Fruit fly (Drosophila melanogaster) whole organism, embryonic: ENCODE measurements around the gene osk.

Source experiments
- Bdp1 ChIP-seq: fragments of 200-800 bp; sonication (Bioruptor generic); optimal IDR thresholded peaks from 3 replicates; lab custom pipeline; 2016; ENCODE audit warnings: missing biosample characterization, missing genetic modification characterization
- Bgb ChIP-seq: fragments of 200-800 bp; sonication (Bioruptor generic); IDR thresholded peaks from 2 replicates; pipeline ENCODE4 v1.3.6; 2022; ENCODE audit warnings: missing biosample characterization, missing genetic modification characterization; ENCODE audit not compliant: partially characterized antibody
- Blimp-1 ChIP-seq: fragments of 200-800 bp; sonication (Bioruptor generic); optimal IDR thresholded peaks from 3 replicates; lab custom pipeline; 2018; ENCODE audit warnings: missing biosample characterization, missing genetic modification characterization, mild to moderate bottlenecking, moderate library complexity, missing genetic modification reagents
- C15 ChIP-seq: fragments of 200-800 bp; sonication (Bioruptor generic); IDR thresholded peaks from 3 replicates; pipeline ENCODE4 v1.3.6; 2022; ENCODE audit warnings: missing biosample characterization, missing genetic modification characterization
- CG10565 ChIP-seq: fragments of 200-800 bp; sonication (Bioruptor generic); optimal IDR thresholded peaks from 3 replicates; lab custom pipeline; 2016; ENCODE audit warnings: missing biosample characterization, mild to moderate bottlenecking, missing genetic modification characterization
- CG11085 ChIP-seq: fragments of 200-800 bp; sonication (Bioruptor generic); IDR thresholded peaks from 2 replicates; pipeline ENCODE4 v1.3.6; 2022; ENCODE audit warnings: missing biosample characterization, missing genetic modification characterization
- CG11398 ChIP-seq: fragments of 200-800 bp; sonication (Bioruptor generic); optimal IDR thresholded peaks from 2 replicates; lab custom pipeline; 2016; ENCODE audit warnings: missing biosample characterization, missing genetic modification characterization
- CG12744 ChIP-seq: fragments of 200-800 bp; sonication (Bioruptor generic); optimal IDR thresholded peaks from 2 replicates; lab custom pipeline; 2016; ENCODE audit warnings: missing biosample characterization, missing genetic modification characterization
- CG15011 ChIP-seq: fragments of 200-800 bp; sonication (Bioruptor generic); optimal IDR thresholded peaks from 3 replicates; lab custom pipeline; 2018; ENCODE audit warnings: missing biosample characterization, mild to moderate bottlenecking, missing genetic modification characterization
- CG15269 ChIP-seq: fragments of 200-800 bp; sonication (Bioruptor generic); optimal IDR thresholded peaks from 2 replicates; lab custom pipeline; 2018; ENCODE audit warnings: missing biosample characterization, mild to moderate bottlenecking, missing genetic modification characterization, moderate library complexity
- CG17802 ChIP-seq: fragments of 200-800 bp; sonication (Bioruptor generic); optimal IDR thresholded peaks from 2 replicates; lab custom pipeline; 2018; ENCODE audit warnings: missing biosample characterization, mild to moderate bottlenecking, missing genetic modification characterization, moderate library complexity
- CG17912 ChIP-seq: fragments of 200-800 bp; sonication (Bioruptor generic); optimal IDR thresholded peaks from 2 replicates; lab custom pipeline; 2018; ENCODE audit warnings: missing biosample characterization, mild to moderate bottlenecking, missing genetic modification characterization
- CG1832 ChIP-seq: fragments of 200-800 bp; sonication (Bioruptor generic); optimal IDR thresholded peaks from 2 replicates; lab custom pipeline; 2017; ENCODE audit warnings: missing biosample characterization, mild to moderate bottlenecking, missing genetic modification characterization, inconsistent platforms
- CG18476 ChIP-seq: fragments of 200-800 bp; sonication (Bioruptor generic); optimal IDR thresholded peaks from 2 replicates; lab custom pipeline; 2016; ENCODE audit warnings: missing biosample characterization, mild to moderate bottlenecking, missing genetic modification characterization
- CG18764 ChIP-seq: fragments of 200-800 bp; sonication (Bioruptor generic); optimal IDR thresholded peaks from 3 replicates; lab custom pipeline; 2016; ENCODE audit warnings: missing biosample characterization, missing genetic modification characterization
- CG2712 ChIP-seq: fragments of 200-800 bp; optimal IDR thresholded peaks from 3 replicates; lab custom pipeline; 2019; ENCODE audit warnings: missing biosample characterization, mild to moderate bottlenecking, missing genetic modification characterization, moderate library complexity
- CG30403 ChIP-seq: fragments of 200-800 bp; sonication (Bioruptor generic); optimal IDR thresholded peaks from 3 replicates; lab custom pipeline; 2016; ENCODE audit warnings: missing biosample characterization, missing genetic modification characterization
- CG3163 ChIP-seq: fragments of 200-800 bp; sonication (Bioruptor generic); optimal IDR thresholded peaks from 3 replicates; lab custom pipeline; 2016; ENCODE audit warnings: missing biosample characterization, missing genetic modification characterization
- CG4328 ChIP-seq: fragments of 200-800 bp; sonication (Bioruptor generic); optimal IDR thresholded peaks from 3 replicates; lab custom pipeline; 2017; ENCODE audit warnings: missing biosample characterization, missing genetic modification reagents, missing genetic modification characterization
- CG4730 ChIP-seq: fragments of 200-800 bp; sonication (Bioruptor generic); IDR thresholded peaks from 2 replicates; pipeline ENCODE4 v1.3.6; 2022; ENCODE audit warnings: missing biosample characterization, missing genetic modification characterization
- CG7556 ChIP-seq: fragments of 200-800 bp; sonication (Bioruptor generic); optimal IDR thresholded peaks from 2 replicates; lab custom pipeline; 2017; ENCODE audit warnings: missing biosample characterization, mild to moderate bottlenecking, missing genetic modification characterization
- CG8359 ChIP-seq: fragments of 200-800 bp; sonication (Bioruptor generic); optimal IDR thresholded peaks from 2 replicates; lab custom pipeline; 2017; ENCODE audit warnings: missing biosample characterization, mild to moderate bottlenecking, missing genetic modification characterization, borderline replicate concordance
- Camta ChIP-seq: fragments of 200-800 bp; sonication (Bioruptor generic); optimal IDR thresholded peaks from 2 replicates; lab custom pipeline; 2016; ENCODE audit warnings: missing biosample characterization, missing genetic modification characterization
- Chrac-16 ChIP-seq: fragments of 200-800 bp; sonication (Bioruptor generic); optimal IDR thresholded peaks from 3 replicates; lab custom pipeline; 2016; ENCODE audit warnings: missing biosample characterization, missing genetic modification characterization
- Dip2 ChIP-seq: fragments of 200-800 bp; sonication (Bioruptor generic); IDR thresholded peaks from 2 replicates; pipeline ENCODE4 v1.3.6; 2022; ENCODE audit warnings: missing biosample characterization, missing genetic modification characterization
- Drgx ChIP-seq: fragments of 200-800 bp; sonication (Bioruptor generic); IDR thresholded peaks from 2 replicates; pipeline ENCODE4 v1.3.6; 2022; ENCODE audit warnings: missing biosample characterization, missing genetic modification characterization
- Ets97D ChIP-seq: fragments of 200-800 bp; sonication (Bioruptor generic); optimal IDR thresholded peaks from 3 replicates; lab custom pipeline; 2016; ENCODE audit warnings: missing biosample characterization, missing genetic modification characterization
- Gug ChIP-seq: fragments of 200-800 bp; sonication (Bioruptor generic); IDR thresholded peaks from 4 replicates; pipeline ENCODE4 v1.3.6; 2022; ENCODE audit warnings: missing biosample characterization, missing genetic modification characterization
- Jarid2 ChIP-seq: fragments of 200-800 bp; sonication (Bioruptor generic); optimal IDR thresholded peaks from 3 replicates; lab custom pipeline; 2017; ENCODE audit warnings: mild to moderate bottlenecking, missing biosample characterization, missing genetic modification reagents, missing genetic modification characterization
- Lhr ChIP-seq: fragments of 200-800 bp; sonication (Bioruptor generic); optimal IDR thresholded peaks from 3 replicates; lab custom pipeline; 2017; ENCODE audit warnings: mild to moderate bottlenecking, missing biosample characterization, missing genetic modification reagents, missing genetic modification characterization
- Lim3 ChIP-seq: fragments of 200-800 bp; sonication (Bioruptor generic); IDR thresholded peaks from 2 replicates; pipeline ENCODE4 v1.3.6; 2022; ENCODE audit warnings: missing biosample characterization, missing genetic modification characterization
- Med ChIP-seq: fragments of 200-800 bp; sonication (Bioruptor generic); peaks from one replicate; lab custom pipeline; 2016; ENCODE audit warnings: missing biosample characterization, missing genetic modification characterization, mild to moderate bottlenecking, inconsistent platforms, moderate library complexity
- Nf-YA ChIP-seq: fragments of 200-800 bp; sonication (Bioruptor generic); IDR thresholded peaks from 2 replicates; pipeline ENCODE4 v1.3.6; 2022; ENCODE audit warnings: missing biosample characterization, missing genetic modification characterization
- Xrp1 ChIP-seq: fragments of 200-800 bp; sonication (Bioruptor generic); IDR thresholded peaks from 2 replicates; pipeline ENCODE4 v1.3.6; 2022; ENCODE audit warnings: missing biosample characterization, missing genetic modification characterization
- ab ChIP-seq: fragments of 200-800 bp; sonication (Bioruptor generic); optimal IDR thresholded peaks from 2 replicates; lab custom pipeline; 2016; ENCODE audit warnings: missing biosample characterization, missing genetic modification characterization
- abd-A ChIP-seq: fragments of 200-800 bp; sonication (Bioruptor generic); optimal IDR thresholded peaks from 3 replicates; lab custom pipeline; 2019; ENCODE audit warnings: missing biosample characterization, mild to moderate bottlenecking, missing genetic modification characterization, moderate library complexity
- ara ChIP-seq: fragments of 200-800 bp; sonication (Bioruptor generic); IDR thresholded peaks from 2 replicates; pipeline ENCODE4 v1.3.6; 2022; ENCODE audit warnings: missing biosample characterization, missing genetic modification characterization
- ase ChIP-seq: fragments of 200-800 bp; sonication (Bioruptor generic); IDR thresholded peaks from 3 replicates; pipeline ENCODE4 v1.3.6; 2022; ENCODE audit warnings: missing biosample characterization, missing genetic modification characterization
- ci ChIP-seq: fragments of 200-800 bp; sonication (Bioruptor generic); IDR thresholded peaks from 3 replicates; pipeline ENCODE4 v1.3.6; 2022; ENCODE audit warnings: missing biosample characterization, missing genetic modification characterization
- dati ChIP-seq: fragments of 200-800 bp; sonication (Bioruptor generic); IDR thresholded peaks from 2 replicates; pipeline ENCODE4 v1.3.6; 2022; ENCODE audit warnings: missing biosample characterization, missing genetic modification characterization
- gce ChIP-seq: fragments of 200-800 bp; sonication (Bioruptor generic); IDR thresholded peaks from 3 replicates; pipeline ENCODE4 v1.3.6; 2022; ENCODE audit warnings: missing biosample characterization, missing genetic modification characterization
- gsb-n ChIP-seq: fragments of 200-800 bp; sonication (Bioruptor generic); optimal IDR thresholded peaks from 3 replicates; lab custom pipeline; 2018; ENCODE audit warnings: missing biosample characterization, mild to moderate bottlenecking, missing genetic modification characterization
- lab ChIP-seq: fragments of 200-800 bp; sonication (Bioruptor generic); optimal IDR thresholded peaks from 3 replicates; lab custom pipeline; 2017; ENCODE audit warnings: missing biosample characterization, missing genetic modification characterization, mild to moderate bottlenecking, moderate library complexity, missing genetic modification reagents
- lilli ChIP-seq: fragments of 200-800 bp; sonication (Bioruptor generic); optimal IDR thresholded peaks from 3 replicates; lab custom pipeline; 2016; ENCODE audit warnings: missing biosample characterization, missing genetic modification characterization
- stc ChIP-seq: fragments of 200-800 bp; sonication (Bioruptor generic); IDR thresholded peaks from 2 replicates; pipeline ENCODE4 v1.3.6; 2022; ENCODE audit warnings: missing biosample characterization, missing genetic modification characterization
- sug ChIP-seq: fragments of 200-800 bp; optimal IDR thresholded peaks from 2 replicates; lab custom pipeline; 2019; ENCODE audit warnings: missing biosample characterization, mild to moderate bottlenecking, missing genetic modification characterization, moderate library complexity
- trem ChIP-seq: fragments of 200-800 bp; optimal IDR thresholded peaks from 3 replicates; lab custom pipeline; 2019; ENCODE audit warnings: missing biosample characterization, mild to moderate bottlenecking, missing genetic modification characterization, moderate library complexity
- usp ChIP-seq: fragments of >200 bp; optimal IDR thresholded peaks from 2 replicates; lab custom pipeline; 2017; ENCODE audit warnings: missing biosample characterization, missing genetic modification characterization
- z ChIP-seq: fragments of 200-800 bp; sonication (Bioruptor generic); IDR thresholded peaks from 3 replicates; pipeline ENCODE4 v1.3.6; 2022; ENCODE audit warnings: missing biosample characterization, missing genetic modification characterization
- zf30C ChIP-seq: fragments of 200-800 bp; sonication (Bioruptor generic); optimal IDR thresholded peaks from 3 replicates; lab custom pipeline; 2018; ENCODE audit warnings: missing biosample characterization, mild to moderate bottlenecking, missing genetic modification characterization
- zfh1 ChIP-seq: fragments of 200-800 bp; sonication (Bioruptor generic); IDR thresholded peaks from 3 replicates; pipeline ENCODE4 v1.3.6; 2022; ENCODE audit warnings: missing biosample characterization, missing genetic modification characterization

Gene osk

DNA sequence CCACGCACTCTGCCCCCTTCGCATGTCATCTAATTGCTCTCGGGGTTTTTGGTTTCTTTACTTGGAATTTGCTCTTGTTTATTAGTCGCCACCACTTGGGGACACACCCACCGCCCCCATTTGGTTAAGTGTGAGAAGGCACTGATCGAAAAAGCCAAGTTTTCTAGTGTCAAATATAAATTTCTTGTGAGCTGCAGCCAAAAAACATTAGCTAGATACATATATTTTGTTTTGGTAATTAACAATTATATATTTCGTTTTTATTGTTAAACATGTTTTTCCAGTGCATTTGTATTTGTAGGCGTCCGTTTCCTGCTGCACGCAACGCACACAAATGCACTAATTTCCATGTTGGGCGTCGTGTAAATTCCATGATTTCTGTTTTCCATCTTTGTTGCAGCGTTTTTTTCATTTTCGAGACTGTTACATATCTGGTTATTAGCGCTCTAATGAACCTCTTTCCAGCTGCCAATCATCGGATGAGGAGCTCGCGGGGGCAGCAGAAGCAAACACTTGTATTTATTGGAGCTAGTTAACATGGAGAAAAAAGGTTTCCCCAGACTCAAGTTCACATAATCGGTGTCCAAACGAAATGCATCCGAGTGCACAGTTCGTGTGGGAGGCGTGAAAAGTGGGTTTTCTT, 14.7 kb upstream of the osk start (continued):
- TF ChIP-seq ab (GFP tag; lab: Kevin White, UChicago) (no peak), Xrp1 (GFP tag; lab: Robert Waterston, UW) (peak; percentile 78), usp (no peak), CG17802 (tag; lab: Kevin White, UChicago) (no peak), Ets97D (GFP tag; lab: Kevin White, UChicago) (peak; percentile 27), ase (GFP tag; lab: Robert Waterston, UW) (peak; percentile 39; the same call in 1 of the 3 replicates), ara (peak; percentile 76), CG18476 (GFP tag; lab: Kevin White, UChicago) (no peak), gsb-n (tag; lab: Kevin White, UChicago) (no peak), Dip2 (GFP tag; lab: Robert Waterston, UW) (no peak), Nf-YA (no peak), CG11398 (GFP tag; lab: Kevin White, UChicago) (no peak), CG8359 (GFP tag; lab: Kevin White, UChicago) (no peak), Camta (GFP tag; lab: Kevin White, UChicago) (peak; percentile 11), CG4730 (GFP tag; lab: Robert Waterston, UW) (peak; percentile 43; the same call in 1 of the 2 replicates), CG1832 (GFP tag; lab: Kevin White, UChicago) (no peak), CG17912 (GFP tag; lab: Kevin White, UChicago) (no peak), CG12744 (no peak), Chrac-16 (GFP tag; lab: Kevin White, UChicago) (no peak), lilli (GFP tag; lab: Kevin White, UChicago) (no peak), lab (GFP tag; lab: Kevin White, UChicago) (peak; percentile 12), z (GFP tag; lab: Robert Waterston, UW) (no peak), trem (tag; lab: Kevin White, UChicago) (peak; percentile 8), CG18764 (GFP tag; lab: Kevin White, UChicago) (no peak), CG30403 (peak; percentile 2), Gug (peak; percentile 28; the same call in 2 of the 4 replicates), C15 (no peak), dati (GFP tag; lab: Robert Waterston, UW) (no peak), Lhr (GFP tag; lab: Kevin White, UChicago) (no peak), Bdp1 (GFP tag; lab: Kevin White, UChicago) (no peak), CG3163 (no peak), abd-A (tag; lab: Kevin White, UChicago) (no peak), Drgx (peak; percentile 66), CG4328 (GFP tag; lab: Kevin White, UChicago) (no peak), Lim3 (no peak), gce (peak; percentile 47; the same call in 2 of the 3 replicates), CG15269 (tag; lab: Kevin White, UChicago) (no peak), Blimp-1 (GFP tag; lab: Kevin White, UChicago) (peak; percentile 45), Bgb (GFP tag; lab: Robert Waterston, UW) (no peak), CG11085 (0 out of 2 replicates have a peak, but pooled peaks have one; percentile 27), zf30C (GFP tag; lab: Kevin White, UChicago) (no peak), CG15011 (GFP tag; lab: Kevin White, UChicago) (no peak), Jarid2 (no peak), sug (tag; lab: Kevin White, UChicago) (no peak), ci (GFP tag; lab: Robert Waterston, UW) (0 out of 3 replicates have a peak, but pooled peaks have one; percentile 25), CG2712 (tag; lab: Kevin White, UChicago) (peak; percentile 62), Med (GFP tag; lab: Kevin White, UChicago) (peak; percentile 83), CG7556 (GFP tag; lab: Kevin White, UChicago) (no peak), zfh1 (GFP tag; lab: Robert Waterston, UW) (peak; percentile 69), stc (GFP tag; lab: Robert Waterston, UW) (0 out of 2 replicates have a peak, but pooled peaks have one; percentile 33), CG10565 (no peak)
